Fruit fly (Drosophila melanogaster): ENCODE results near the gene Pyroxd1.

Pyroxd1 gene

DNA sequence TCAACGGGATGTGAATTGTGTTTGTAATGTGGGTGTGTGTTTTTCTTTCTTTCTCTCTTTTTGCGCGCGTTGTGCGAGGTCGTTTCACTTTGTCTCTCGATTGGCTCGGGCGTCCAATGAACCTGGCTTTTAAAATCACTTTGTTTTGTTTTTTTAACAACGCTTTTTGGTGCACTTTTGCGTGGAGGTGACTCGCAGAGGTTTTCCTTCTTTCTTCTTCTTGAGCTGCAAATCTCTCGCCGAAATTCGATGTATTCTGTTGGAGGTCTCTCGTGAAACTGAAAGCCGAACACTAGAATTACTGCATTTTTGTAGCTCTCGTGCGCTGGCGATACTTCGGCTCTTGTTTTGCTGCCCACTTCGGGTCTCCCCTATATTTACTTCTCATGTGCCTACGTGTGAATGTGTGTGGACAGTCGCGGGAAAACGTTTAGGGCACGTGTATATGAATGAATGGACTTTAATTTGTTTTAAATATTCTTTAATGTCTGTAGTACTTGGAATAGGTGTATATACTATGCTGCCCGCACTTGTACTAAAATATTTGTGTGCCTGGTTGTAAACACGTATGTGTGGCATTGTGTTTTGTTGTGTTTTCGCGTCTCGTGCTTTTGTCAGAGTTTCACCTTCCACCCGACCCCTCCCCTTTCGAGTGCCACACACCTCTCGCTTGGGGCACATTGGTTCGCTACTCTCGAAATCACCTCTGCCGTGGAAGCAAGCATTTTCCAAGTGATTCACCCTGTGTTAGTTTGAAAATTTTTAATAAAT, 6.3 kb upstream of the Pyroxd1 start, which contains the start of gene fok (continued):
- peak; percentile 99 for TF ChIP-seq Fer1 (GFP tag; optimal IDR thresholded peaks at IDR 0.05)
- peak in 1 of 3 experiments; percentile 95 for TF ChIP-seq lola (GFP tag; optimal IDR thresholded peaks at IDR 0.05)
- TF ChIP-seq gcm (GFP tag; optimal IDR thresholded peaks at IDR 0.05) = peak; percentile 98
- TF ChIP-seq CG10267 (tag; optimal IDR thresholded peaks at IDR 0.05) = peak; percentile 93
- peak; percentile 93 for TF ChIP-seq ERR (GFP tag; optimal IDR thresholded peaks at IDR 0.05)
- TF ChIP-seq Adf1 (GFP tag; IDR thresholded peaks at IDR 0.05) = peak; percentile 87
- TF ChIP-seq maf-S (GFP tag; optimal IDR thresholded peaks at IDR 0.05) = peak; percentile 94
- peak; percentile 93 for TF ChIP-seq CG15696 (tag; optimal IDR thresholded peaks at IDR 0.05)
- TF ChIP-seq CG10543 (GFP tag; optimal IDR thresholded peaks at IDR 0.05) = peak; percentile 100
- TF ChIP-seq CG3163 (GFP tag; optimal IDR thresholded peaks at IDR 0.05) = peak; percentile 80
- TF ChIP-seq pros (GFP tag; optimal IDR thresholded peaks at IDR 0.05) = peak; percentile 91
- peak; percentile 85 for TF ChIP-seq CG8765 (GFP tag; IDR thresholded peaks at IDR 0.05)
- TF ChIP-seq CG32532 (GFP tag; IDR thresholded peaks at IDR 0.05) = peak; percentile 95
- peak; percentile 100 for TF ChIP-seq cwo (GFP tag; optimal IDR thresholded peaks at IDR 0.05)
- no peak for TF ChIP-seq Sin3A (optimal IDR thresholded peaks at IDR 0.05)
- peak; percentile 64 for TF ChIP-seq CTCF (GFP tag; optimal IDR thresholded peaks at IDR 0.05)
- TF ChIP-seq rib (GFP tag; IDR thresholded peaks at IDR 0.05) = peak; percentile 98
- peak; percentile 66 for TF ChIP-seq CG17186 (GFP tag; optimal IDR thresholded peaks at IDR 0.05)
- peak; percentile 91 for TF ChIP-seq ttk (GFP tag; IDR thresholded peaks at IDR 0.05)
- peak; percentile 96 for TF ChIP-seq gro (GFP tag; optimal IDR thresholded peaks at IDR 0.05)
- peak; percentile 97 for TF ChIP-seq CG12219 (GFP tag; optimal IDR thresholded peaks at IDR 0.05)
- peak; percentile 79 for TF ChIP-seq CG11085 (GFP tag; IDR thresholded peaks at IDR 0.05)
- peak; percentile 96 for TF ChIP-seq odd (GFP tag; optimal IDR thresholded peaks at IDR 0.05)
- peak; percentile 96 for TF ChIP-seq CG9727 (GFP tag; optimal IDR thresholded peaks at IDR 0.05)
- peak; percentile 94 for TF ChIP-seq ranshi (GFP tag; IDR thresholded peaks at IDR 0.05)
- peak; percentile 93 for TF ChIP-seq eyg (GFP tag; optimal IDR thresholded peaks at IDR 0.05)
- TF ChIP-seq CG2875 (GFP tag; optimal IDR thresholded peaks at IDR 0.05) = peak; percentile 95
- TF ChIP-seq nerfin-1 (tag; optimal IDR thresholded peaks at IDR 0.05) = peak; percentile 95
- TF ChIP-seq chm (GFP tag; IDR thresholded peaks at IDR 0.05) = peak; percentile 90
- TF ChIP-seq Ets65A (GFP tag) = peak; percentile 98
- peak; percentile 90 for TF ChIP-seq CG5245 (GFP tag; optimal IDR thresholded peaks at IDR 0.05)
- TF ChIP-seq gsb-n (tag; optimal IDR thresholded peaks at IDR 0.05) = peak; percentile 96
- TF ChIP-seq CG2889 (GFP tag; IDR thresholded peaks at IDR 0.05) = peak; percentile 89
- TF ChIP-seq E2f1 (GFP tag; IDR thresholded peaks at IDR 0.05) = peak; percentile 92
- TF ChIP-seq bbx (GFP tag; IDR thresholded peaks at IDR 0.05; ENCODE audit: partially characterized antibody) = peak; percentile 55; the same call in 1 of the 2 replicates
- peak; percentile 97 for TF ChIP-seq Ptx1 (GFP tag; IDR thresholded peaks at IDR 0.05)
- TF ChIP-seq CG16863 (GFP tag; optimal IDR thresholded peaks at IDR 0.05) = peak; percentile 95
- peak; percentile 96 for TF ChIP-seq CG17361 (GFP tag; IDR thresholded peaks at IDR 0.05)
- peak; percentile 92 for TF ChIP-seq CG5180 (GFP tag; optimal IDR thresholded peaks at IDR 0.05)
- TF ChIP-seq phol (tag; optimal IDR thresholded peaks at IDR 0.05) = peak; percentile 93
- TF ChIP-seq Doc3 (GFP tag; IDR thresholded peaks at IDR 0.05; ENCODE audit: partially characterized antibody) = 0 out of 3 replicates have a peak, but pooled peaks have one; percentile 31
- peak; percentile 97 for TF ChIP-seq CG1233 (GFP tag; optimal IDR thresholded peaks at IDR 0.05)
- peak; percentile 92 for TF ChIP-seq CG6175 (GFP tag; IDR thresholded peaks at IDR 0.05)
- TF ChIP-seq dpn (GFP tag; optimal IDR thresholded peaks at IDR 0.05) = peak; percentile 95 to 96
- peak; percentile 49; the same call in 1 of the 2 replicates for TF ChIP-seq CG4360 (GFP tag; IDR thresholded peaks at IDR 0.05)
- peak; percentile 93 for TF ChIP-seq vfl (GFP tag; optimal IDR thresholded peaks at IDR 0.05)
- TF ChIP-seq CG17802 (tag; optimal IDR thresholded peaks at IDR 0.05) = peak; percentile 71
- peak; percentile 98 for TF ChIP-seq HmgZ (tag; optimal IDR thresholded peaks at IDR 0.05)
- TF ChIP-seq Dfd (GFP tag; optimal IDR thresholded peaks at IDR 0.05) = no peak
- peak; percentile 98 for TF ChIP-seq gem (tag; optimal IDR thresholded peaks at IDR 0.05)
